Worm (Caenorhabditis elegans) whole organism, L3 larva: Measurements from ENCODE around the gene flp-11.

ENCODE experiments used
- aly-2 ChIP-seq: fragments of 150-350 bp; optimal IDR thresholded peaks from 2 replicates; lab custom pipeline; 2014; ENCODE audit warnings: missing biosample characterization, missing genetic modification characterization
- ama-1 ChIP-seq: fragments of 150-350 bp; optimal IDR thresholded peaks from 2 replicates; lab custom pipeline; 2018
- ceh-16 ChIP-seq: sonication (generic microtip); optimal IDR thresholded peaks from 2 replicates; lab custom pipeline; 2017; ENCODE audit warnings: missing biosample characterization, missing genetic modification characterization
- ceh-82 ChIP-seq: fragments of 150-350 bp; optimal IDR thresholded peaks from 2 replicates; lab custom pipeline; 2014; ENCODE audit warnings: missing biosample characterization, missing genetic modification characterization
- ceh-9 ChIP-seq: sonication (generic microtip); optimal IDR thresholded peaks from 2 replicates; lab custom pipeline; 2018; ENCODE audit warnings: missing biosample characterization, missing genetic modification characterization
- daf-12 ChIP-seq: fragments of 150-350 bp; optimal IDR thresholded peaks from 2 replicates; lab custom pipeline; 2014; ENCODE audit warnings: missing biosample characterization, missing genetic modification reagents, missing genetic modification characterization
- egl-5 ChIP-seq: fragments of 150-350 bp; optimal IDR thresholded peaks from 2 replicates; lab custom pipeline; 2017; ENCODE audit warnings: missing biosample characterization, missing genetic modification reagents, missing genetic modification characterization, inconsistent platforms
- elt-1 ChIP-seq: fragments of 150-350 bp; optimal IDR thresholded peaks from 2 replicates; lab custom pipeline; 2014; ENCODE audit warnings: missing biosample characterization, missing genetic modification characterization
- elt-2 ChIP-seq: sonication (generic microtip); optimal IDR thresholded peaks from 2 replicates; lab custom pipeline; 2016; ENCODE audit warnings: missing genetic modification reagents, mild to moderate bottlenecking, missing genetic modification characterization, missing compliant biosample characterization
- elt-3 ChIP-seq, 3 experiments: fragments of 150-350 bp in 1 of 3; sonication (generic microtip) in 2 of 3; optimal IDR thresholded peaks; 2 replicates in 2 of 3; 4 replicates in 1 of 3; lab custom pipeline; 2014 to 2017; ENCODE audit warnings: missing biosample characterization in 3 of 3, missing genetic modification characterization in 3 of 3
- eor-1 ChIP-seq, 2 experiments: fragments of 150-350 bp; optimal IDR thresholded peaks; 2 replicates each; lab custom pipeline; 2014 to 2018; ENCODE audit warnings: missing biosample characterization in 2 of 2, missing genetic modification characterization in 2 of 2
- fkh-2 ChIP-seq: fragments of 150-350 bp; optimal IDR thresholded peaks from 2 replicates; lab custom pipeline; 2014; ENCODE audit warnings: missing biosample characterization, missing genetic modification reagents, missing genetic modification characterization
- hmg-11 ChIP-seq: sonication (generic microtip); optimal IDR thresholded peaks from 2 replicates; lab custom pipeline; 2016; ENCODE audit warnings: missing genetic modification characterization, missing compliant biosample characterization
- lin-15B ChIP-seq: fragments of 150-350 bp; optimal IDR thresholded peaks from 2 replicates; lab custom pipeline; 2014; ENCODE audit warnings: missing biosample characterization, missing genetic modification characterization
- lin-39 ChIP-seq: fragments of 150-350 bp; optimal IDR thresholded peaks from 2 replicates; lab custom pipeline; 2018; ENCODE audit warnings: missing biosample characterization, missing genetic modification reagents, missing genetic modification characterization
- lsy-12 ChIP-seq: sonication (generic microtip); optimal IDR thresholded peaks from 2 replicates; lab custom pipeline; 2016; ENCODE audit warnings: mild to moderate bottlenecking, missing genetic modification characterization, missing compliant biosample characterization
- mdl-1 ChIP-seq: fragments of 150-350 bp; optimal IDR thresholded peaks from 2 replicates; lab custom pipeline; 2014; ENCODE audit warnings: missing biosample characterization, missing genetic modification characterization
- mml-1 ChIP-seq: fragments of 150-350 bp; sonication (generic microtip); optimal IDR thresholded peaks from 3 replicates; lab custom pipeline; 2014; ENCODE audit warnings: missing biosample characterization, missing genetic modification characterization
- nfya-1 ChIP-seq: sonication (generic microtip); optimal IDR thresholded peaks from 2 replicates; lab custom pipeline; 2017; ENCODE audit warnings: missing genetic modification characterization, mild to moderate bottlenecking, missing compliant biosample characterization, antibody characterized with exemption, moderate library complexity; ENCODE audit not compliant: insufficient read depth
- nhr-12 ChIP-seq: fragments of 150-350 bp; optimal IDR thresholded peaks from 2 replicates; lab custom pipeline; 2014; ENCODE audit warnings: missing biosample characterization, missing genetic modification characterization
- nhr-23 ChIP-seq: fragments of 150-350 bp; optimal IDR thresholded peaks from 2 replicates; lab custom pipeline; 2014; ENCODE audit warnings: missing biosample characterization, missing genetic modification reagents, missing genetic modification characterization
- nhr-237 ChIP-seq: fragments of 150-350 bp; optimal IDR thresholded peaks from 2 replicates; lab custom pipeline; 2014; ENCODE audit warnings: missing biosample characterization, missing genetic modification characterization
- nhr-25 ChIP-seq: sonication (generic microtip); optimal IDR thresholded peaks from 2 replicates; lab custom pipeline; 2017; ENCODE audit warnings: missing biosample characterization, missing genetic modification characterization
- nhr-28 ChIP-seq: fragments of 150-350 bp; optimal IDR thresholded peaks from 2 replicates; lab custom pipeline; 2014; ENCODE audit warnings: missing biosample characterization, missing genetic modification characterization
- nhr-43 ChIP-seq: sonication (generic microtip); optimal IDR thresholded peaks from 2 replicates; lab custom pipeline; 2016; ENCODE audit warnings: mild to moderate bottlenecking, missing genetic modification characterization, missing compliant biosample characterization; ENCODE audit not compliant: poor library complexity, severe bottlenecking
- nhr-67 ChIP-seq: fragments of 150-350 bp; optimal IDR thresholded peaks from 2 replicates; lab custom pipeline; 2014; ENCODE audit warnings: missing biosample characterization, missing genetic modification characterization
- nhr-76 ChIP-seq: fragments of 150-350 bp; sonication (generic microtip); optimal IDR thresholded peaks from 5 replicates; lab custom pipeline; 2014; ENCODE audit warnings: missing biosample characterization, missing genetic modification characterization
- pha-4 ChIP-seq: fragments of 150-350 bp; optimal IDR thresholded peaks from 2 replicates; lab custom pipeline; 2014; ENCODE audit warnings: missing biosample characterization, missing genetic modification reagents, missing genetic modification characterization
- pqm-1 ChIP-seq: fragments of 150-350 bp; optimal IDR thresholded peaks from 2 replicates; lab custom pipeline; 2017; ENCODE audit warnings: missing biosample characterization, missing genetic modification characterization, inconsistent platforms
- sea-2 ChIP-seq: fragments of 150-350 bp; sonication (generic microtip); optimal IDR thresholded peaks from 4 replicates; lab custom pipeline; 2014; ENCODE audit warnings: missing biosample characterization, missing genetic modification reagents, missing genetic modification characterization
- skn-1 ChIP-seq: fragments of 150-350 bp; optimal IDR thresholded peaks from 2 replicates; lab custom pipeline; 2014; ENCODE audit warnings: missing biosample characterization, missing genetic modification characterization
- snpc-4 ChIP-seq: fragments of 150-350 bp; optimal IDR thresholded peaks from 2 replicates; lab custom pipeline; 2014; ENCODE audit warnings: missing biosample characterization, missing genetic modification characterization
- tbx-2 ChIP-seq: sonication (generic microtip); optimal IDR thresholded peaks from 2 replicates; lab custom pipeline; 2016; ENCODE audit warnings: mild to moderate bottlenecking, missing genetic modification characterization, missing compliant biosample characterization
- unc-62 ChIP-seq: fragments of 150-350 bp; sonication (generic microtip); optimal IDR thresholded peaks from 4 replicates; lab custom pipeline; 2014; ENCODE audit warnings: missing biosample characterization, missing genetic modification reagents, missing genetic modification characterization
- zag-1 ChIP-seq: fragments of 150-350 bp; optimal IDR thresholded peaks from 2 replicates; lab custom pipeline; 2014; ENCODE audit warnings: missing biosample characterization, missing genetic modification characterization
- ztf-11 ChIP-seq: fragments of 150-350 bp; optimal IDR thresholded peaks from 2 replicates; lab custom pipeline; 2014; ENCODE audit warnings: missing biosample characterization, missing genetic modification characterization
- ztf-4 ChIP-seq: fragments of 150-350 bp; optimal IDR thresholded peaks from 2 replicates; lab custom pipeline; 2014; ENCODE audit warnings: missing biosample characterization, missing genetic modification characterization

flp-11 gene

DNA sequence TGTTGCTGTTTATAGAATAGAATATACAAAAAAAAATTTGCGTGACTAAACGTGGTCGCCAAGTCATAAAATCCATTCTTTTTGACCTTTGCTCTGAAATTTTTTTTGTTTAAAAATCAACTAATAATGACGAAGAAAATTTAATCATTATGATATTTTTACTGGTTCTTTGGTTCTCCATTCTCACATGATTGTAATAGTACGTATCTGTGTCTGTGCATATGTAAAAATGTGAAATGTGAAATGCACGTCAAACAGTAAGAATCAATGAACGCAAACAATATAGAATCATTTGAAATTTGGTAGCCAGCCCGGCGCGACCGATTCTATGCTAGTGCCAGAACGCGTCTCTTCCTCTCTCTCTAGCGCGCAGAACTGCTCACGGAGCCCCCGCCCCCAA, 41.1 kb downstream of the flp-11 start, which contains the start of gene hosl-1:
Gene hosl-1, plus strand, starts transcription at position 301 of the 400 bp plus-strand sequence.
- TF ChIP-seq pha-4 (tag; lab: Kevin White, UChicago) (peak; percentile 11), pqm-1 (tag; lab: Kevin White, UChicago) (peak; percentile 3), elt-1 (tag; lab: Kevin White, UChicago) (no peak)

- TF ChIP-seq ztf-11 (tag; lab: Kevin White, UChicago) = no peak
- no peak for TF ChIP-seq mdl-1 (tag; lab: Kevin White, UChicago)
- TF ChIP-seq nhr-76 = no peak
- TF ChIP-seq pqm-1 (tag; lab: Kevin White, UChicago) = peak; percentile 29
- TF ChIP-seq ceh-9 = no peak
- no peak for TF ChIP-seq snpc-4 (tag; lab: Kevin White, UChicago)
- TF ChIP-seq lin-15B (tag; lab: Kevin White, UChicago) = no peak
- no peak for TF ChIP-seq nfya-1 (tag; lab: Kevin White, UChicago)
- TF ChIP-seq eor-1 (tag; optimal IDR thresholded peaks at IDR 0.05; lab: Kevin White, UChicago) = no peak
- TF ChIP-seq ceh-82 (tag; lab: Kevin White, UChicago) = no peak
- peak; percentile 63 for TF ChIP-seq elt-2 (tag; lab: Kevin White, UChicago)
- no peak for TF ChIP-seq nhr-43 (tag; lab: Kevin White, UChicago)
- TF ChIP-seq, all 47 proteins: peak for 2
Measured at ce11 chrX:4636143-4636542, 41.8 kb downstream of the flp-11 start.

DNA sequence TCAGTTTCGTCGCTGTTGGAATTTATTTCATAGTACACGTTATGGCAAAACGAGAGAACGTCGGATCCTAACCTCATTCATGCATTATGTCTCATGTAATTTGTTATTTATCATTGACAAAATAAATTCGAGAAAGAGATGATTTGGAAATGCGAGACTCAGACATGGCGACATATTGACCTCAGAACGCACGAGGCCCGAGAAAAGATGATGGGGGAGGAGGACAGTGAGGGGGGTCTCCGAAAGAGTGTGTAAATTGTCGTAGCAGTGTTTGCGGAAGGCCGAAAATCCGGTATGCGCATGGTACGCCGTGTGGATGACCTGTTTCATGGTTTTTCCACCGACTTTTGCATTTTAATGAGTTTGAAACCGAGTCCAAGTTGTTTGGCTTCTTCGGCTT, 42.3 kb downstream of the flp-11 start:
- TF ChIP-seq mml-1 (tag; lab: Kevin White, UChicago) (no peak), nhr-25 (tag; lab: Kevin White, UChicago) (peak; percentile 61), tbx-2 (peak; percentile 11), aly-2 (tag; lab: Kevin White, UChicago) (no peak), sea-2 (GFP tag; lab: Kevin White, UChicago) (no peak), hmg-11 (peak; percentile 55), unc-62 (no peak), ztf-11 (tag; lab: Kevin White, UChicago) (no peak), nhr-76 (no peak), lsy-12 (no peak), pha-4 (tag; lab: Kevin White, UChicago) (peak; percentile 56), elt-1 (tag; lab: Kevin White, UChicago) (no peak), skn-1 (tag; lab: Kevin White, UChicago) (no peak), nhr-12 (tag; lab: Kevin White, UChicago) (no peak), ama-1 (lab: Kevin White, UChicago) (no peak), fkh-2 (tag; lab: Kevin White, UChicago) (no peak), daf-12 (tag; lab: Kevin White, UChicago) (no peak), nhr-67 (tag; lab: Kevin White, UChicago) (no peak), mdl-1 (tag; lab: Kevin White, UChicago) (no peak), lin-39 (tag; lab: Kevin White, UChicago) (no peak), nhr-23 (tag; lab: Kevin White, UChicago) (peak; percentile 80), snpc-4 (tag; lab: Kevin White, UChicago) (no peak), elt-3 (tag; optimal IDR thresholded peaks at IDR 0.05; lab: Kevin White, UChicago) (no peak), nhr-28 (tag; lab: Kevin White, UChicago) (no peak), ztf-4 (tag; lab: Kevin White, UChicago) (no peak), zag-1 (tag; lab: Kevin White, UChicago) (no peak), nfya-1 (tag; lab: Kevin White, UChicago) (peak; percentile 52), egl-5 (peak; percentile 38), elt-2 (tag; lab: Kevin White, UChicago) (no peak), nhr-237 (no peak)

DNA sequence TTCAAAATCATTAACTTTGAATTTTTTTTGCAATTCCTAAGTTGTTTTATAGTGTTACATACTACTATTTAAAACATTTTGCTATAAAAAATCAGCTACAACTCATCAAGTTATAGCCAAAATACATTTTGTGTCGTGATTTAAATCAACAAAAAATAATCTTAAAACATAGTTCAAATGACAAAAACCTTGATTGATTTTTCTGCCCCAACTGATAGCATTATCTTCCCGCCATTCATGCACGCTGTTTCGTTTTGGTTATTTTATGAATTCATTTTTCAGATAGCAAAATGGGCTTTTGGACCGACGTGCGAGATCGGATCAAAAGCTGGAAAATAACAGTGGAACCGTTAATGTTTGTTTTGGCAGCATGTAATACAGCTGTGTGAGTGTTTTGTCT, 45.8 kb downstream of the flp-11 start, which contains the start of gene slcr-46.1:
Gene slcr-46.1, plus strand, starts transcription at position 274 of the 400 bp plus-strand sequence.
- TF ChIP-seq pqm-1 (tag; lab: Kevin White, UChicago) (peak; percentile 38), ceh-16 (tag; lab: Kevin White, UChicago) (no peak), pha-4 (tag; lab: Kevin White, UChicago) (no peak), elt-2 (tag; lab: Kevin White, UChicago) (peak; percentile 56)
